Worm (Caenorhabditis elegans): Measurements from ENCODE around the gene srlf-26.

ce11 chrIV:13666849-13667430 lies 11.8 kb upstream of the srlf-26 start, which contains the start of gene fbxa-215:
- TF ChIP-seq nhr-237 (tag; optimal IDR thresholded peaks at IDR 0.05) (no peak), lsy-2 (tag; optimal IDR thresholded peaks at IDR 0.05) (no peak), lin-13 (tag; optimal IDR thresholded peaks at IDR 0.05) (no peak), elt-1 (tag; optimal IDR thresholded peaks at IDR 0.05; ENCODE audit: borderline replicate concordance, insufficient read depth) (no peak), ham-2 (GFP tag; optimal IDR thresholded peaks at IDR 0.05) (no peak)
